Worm (Caenorhabditis elegans): ENCODE data around the gene C32B5.13.

ce11 chrII:979135-979534 lies 17.3 kb upstream of the C32B5.13 start, which contains the start of the genes fbxc-17 and fbxc-15:
- TF ChIP-seq pag-3 (tag; optimal IDR thresholded peaks at IDR 0.05; ENCODE audit: borderline replicate concordance), result no peak
- no peak for TF ChIP-seq odd-2 (tag; optimal IDR thresholded peaks at IDR 0.05)
- no peak for TF ChIP-seq unc-55 (GFP tag; optimal IDR thresholded peaks at IDR 0.05)
- TF ChIP-seq ceh-30 (tag; optimal IDR thresholded peaks at IDR 0.05), result no peak
- TF ChIP-seq fkh-6 (tag; optimal IDR thresholded peaks at IDR 0.05), result no peak
- no peak for TF ChIP-seq pqm-1 (tag; optimal IDR thresholded peaks at IDR 0.05)
